Fruit fly (Drosophila melanogaster) whole organism, wandering third instar larva: ENCODE data around the gene Gyc89Db.

Experiments
- Abd-B ChIP-seq: fragments of >200 bp; optimal IDR thresholded peaks from 2 replicates; lab custom pipeline; 2017; ENCODE audit warnings: missing biosample characterization, missing genetic modification characterization
- CG32264 ChIP-seq: fragments of 200-800 bp; sonication (Bioruptor generic); optimal IDR thresholded peaks from 2 replicates; lab custom pipeline; 2016; ENCODE audit warnings: missing biosample characterization, missing genetic modification characterization
- CG9705 ChIP-seq: fragments of 200-800 bp; sonication (Bioruptor generic); optimal IDR thresholded peaks from 2 replicates; lab custom pipeline; 2018; ENCODE audit warnings: missing biosample characterization, mild to moderate bottlenecking, missing genetic modification characterization
- Dif ChIP-seq: fragments of 200-275, 200-300 bp; sonication (Bioruptor generic); optimal IDR thresholded peaks from 2 replicates; lab custom pipeline; 2018; ENCODE audit warnings: missing biosample characterization, missing genetic modification characterization; ENCODE audit not compliant: partially characterized antibody
- GATAd ChIP-seq: sonication (Bioruptor generic); optimal IDR thresholded peaks from 2 replicates; lab custom pipeline; 2016; ENCODE audit warnings: missing biosample characterization, missing genetic modification characterization
- Hnf4 ChIP-seq: fragments of 200-800 bp; sonication (Bioruptor generic); optimal IDR thresholded peaks from 2 replicates; lab custom pipeline; 2016; ENCODE audit warnings: missing biosample characterization, mild to moderate bottlenecking, missing genetic modification characterization
- Hr78 ChIP-seq: fragments of >200 bp; optimal IDR thresholded peaks from 2 replicates; lab custom pipeline; 2017; ENCODE audit warnings: missing biosample characterization, missing genetic modification characterization
- Hr83 ChIP-seq: fragments of 200-300 bp; sonication (Bioruptor generic); optimal IDR thresholded peaks from 2 replicates; lab custom pipeline; 2016; ENCODE audit warnings: missing biosample characterization, mild to moderate bottlenecking, missing genetic modification characterization, moderate library complexity; ENCODE audit not compliant: poor library complexity, severe bottlenecking
- Jra ChIP-seq: sonication (Bioruptor generic); optimal IDR thresholded peaks from 2 replicates; lab custom pipeline; 2016; ENCODE audit warnings: missing biosample characterization, missing genetic modification characterization
- Mio ChIP-seq: sonication (Bioruptor generic); optimal IDR thresholded peaks from 2 replicates; lab custom pipeline; 2016; ENCODE audit warnings: missing biosample characterization, missing genetic modification characterization
- Myc ChIP-seq: fragments of >200 bp; optimal IDR thresholded peaks from 2 replicates; lab custom pipeline; 2017
- N ChIP-seq: fragments of >200 bp; optimal IDR thresholded peaks from 2 replicates; lab custom pipeline; 2018; ENCODE audit warnings: missing biosample characterization, missing external identifiers, missing genetic modification characterization
- OdsH ChIP-seq: fragments of 200-800 bp; sonication (Bioruptor generic); optimal IDR thresholded peaks from 2 replicates; lab custom pipeline; 2016; ENCODE audit warnings: missing biosample characterization, mild to moderate bottlenecking, missing genetic modification characterization
- Rel ChIP-seq, 2 experiments: fragments of 200-800 bp; sonication (Bioruptor generic) in 1 of 2; optimal IDR thresholded peaks; 2 replicates in 1 of 2; 3 replicates in 1 of 2; lab custom pipeline; 2016 to 2019; ENCODE audit warnings: mild to moderate bottlenecking in 2 of 2, missing biosample characterization in 2 of 2, missing genetic modification characterization in 2 of 2, moderate library complexity in 1 of 2
- Sp1 ChIP-seq: fragments of 200-800 bp; sonication (Bioruptor generic); optimal IDR thresholded peaks from 3 replicates; lab custom pipeline; 2019; ENCODE audit warnings: missing biosample characterization, mild to moderate bottlenecking, missing genetic modification characterization, moderate library complexity
- Vsx2 ChIP-seq: fragments of 200-300, 225-300 bp; sonication (Bioruptor generic); optimal IDR thresholded peaks from 2 replicates; lab custom pipeline; 2018; ENCODE audit warnings: missing biosample characterization, missing genetic modification characterization; ENCODE audit not compliant: partially characterized antibody
- br ChIP-seq: fragments of 200-800 bp; sonication (Bioruptor generic); optimal IDR thresholded peaks from 2 replicates; lab custom pipeline; 2016; ENCODE audit warnings: missing biosample characterization, missing genetic modification characterization
- brk ChIP-seq: fragments of 200-800 bp; sonication (Bioruptor generic); optimal IDR thresholded peaks from 2 replicates; lab custom pipeline; 2016; ENCODE audit warnings: missing biosample characterization, mild to moderate bottlenecking, missing genetic modification characterization
- dl ChIP-seq, 2 experiments: fragments of 175-275, 200-275 bp in 1 of 2; fragments of 200-275 bp in 1 of 2; sonication (Bioruptor generic); optimal IDR thresholded peaks; lab custom pipeline; 2018; ENCODE audit warnings: mild to moderate bottlenecking in 2 of 2, missing biosample characterization in 2 of 2, missing genetic modification characterization in 2 of 2, moderate library complexity in 2 of 2; ENCODE audit not compliant: partially characterized antibody in 2 of 2, insufficient read depth in 1 of 2
- dsf ChIP-seq: sonication (Bioruptor generic); optimal IDR thresholded peaks from 2 replicates; lab custom pipeline; 2016; ENCODE audit warnings: missing biosample characterization, missing genetic modification characterization, borderline replicate concordance
- ey ChIP-seq: fragments of 200-800 bp; sonication (Bioruptor generic); optimal IDR thresholded peaks from 2 replicates; lab custom pipeline; 2016; ENCODE audit warnings: missing biosample characterization, missing genetic modification characterization
- foxo ChIP-seq, 2 experiments: fragments of 200-800 bp; sonication (Bioruptor generic); optimal IDR thresholded peaks; 2 replicates in 1 of 2; 3 replicates in 1 of 2; lab custom pipeline; 2016 to 2017; ENCODE audit warnings: missing biosample characterization in 2 of 2, missing genetic modification characterization in 2 of 2
- fru ChIP-seq: fragments of 200-800 bp; sonication (Bioruptor generic); optimal IDR thresholded peaks from 3 replicates; lab custom pipeline; 2016; ENCODE audit warnings: missing biosample characterization, mild to moderate bottlenecking, missing genetic modification characterization
- h ChIP-seq: fragments of 200-800 bp; sonication (Bioruptor generic); optimal IDR thresholded peaks from 3 replicates; lab custom pipeline; 2016; ENCODE audit warnings: missing biosample characterization, mild to moderate bottlenecking, missing genetic modification characterization
- jim ChIP-seq: fragments of 175-275, 200-325 bp; sonication (Bioruptor generic); optimal IDR thresholded peaks from 2 replicates; lab custom pipeline; 2016; ENCODE audit warnings: missing biosample characterization, mild to moderate bottlenecking, missing genetic modification characterization
- lola ChIP-seq: fragments of >200 bp; optimal IDR thresholded peaks from 2 replicates; lab custom pipeline; 2017; ENCODE audit warnings: missing biosample characterization, missing genetic modification characterization
- pan ChIP-seq: fragments of >200 bp; optimal IDR thresholded peaks from 2 replicates; lab custom pipeline; 2017
- psq ChIP-seq: fragments of 200-800 bp; sonication (Bioruptor generic); optimal IDR thresholded peaks from 3 replicates; lab custom pipeline; 2017; ENCODE audit warnings: missing biosample characterization, mild to moderate bottlenecking, missing genetic modification characterization, moderate library complexity
- sage ChIP-seq: fragments of 200-800 bp; sonication (Bioruptor generic); optimal IDR thresholded peaks from 2 replicates; lab custom pipeline; 2016; ENCODE audit warnings: missing biosample characterization, mild to moderate bottlenecking, missing genetic modification characterization
- sv ChIP-seq: fragments of 200-800 bp; sonication (Bioruptor generic); optimal IDR thresholded peaks from 3 replicates; lab custom pipeline; 2016; ENCODE audit warnings: missing biosample characterization, missing genetic modification characterization
- tai ChIP-seq: sonication (Bioruptor generic); optimal IDR thresholded peaks from 2 replicates; lab custom pipeline; 2016; ENCODE audit warnings: missing biosample characterization, missing genetic modification characterization
- usp ChIP-seq: fragments of >200 bp; optimal IDR thresholded peaks from 2 replicates; lab custom pipeline; 2017; ENCODE audit warnings: missing biosample characterization, missing genetic modification characterization
- woc ChIP-seq: sonication (Bioruptor generic); optimal IDR thresholded peaks from 2 replicates; lab custom pipeline; 2016; ENCODE audit warnings: missing biosample characterization, mild to moderate bottlenecking, missing genetic modification characterization

The Gyc89Db gene

dm6 chr3R:16452954-16453587 is 23.8 kb upstream of the Gyc89Db start:
- TF ChIP-seq psq (GFP tag; lab: Kevin White, UChicago) (peak; percentile 15), Jra (GFP tag; lab: Kevin White, UChicago) (peak; percentile 90), N (GFP tag; lab: Kevin White, UChicago) (peak; percentile 36), br (GFP tag; lab: Kevin White, UChicago) (no peak), Rel (GFP tag; optimal IDR thresholded peaks at IDR 0.05; lab: Kevin White, UChicago) (no peak), Rel (tag; optimal IDR thresholded peaks at IDR 0.05; lab: Kevin White, UChicago) (peak; percentile 52), tai (no peak), dl (GFP tag; optimal IDR thresholded peaks at IDR 0.05; lab: Kevin White, UChicago; ENCODE audit: insufficient read depth in 1 of 2, partially characterized antibody in 2 of 2) (peak; percentile 13 to 50), jim (GFP tag; lab: Kevin White, UChicago) (no peak), Dif (GFP tag; lab: Kevin White, UChicago) (peak; percentile 67)

dm6 chr3R:16453597-16453996 is 23.3 kb upstream of the Gyc89Db start, which contains the start of gene Pak3:
TSS of gene Pak3 (minus strand) at chr3R:16453821.
- TF ChIP-seq foxo (GFP tag; optimal IDR thresholded peaks at IDR 0.05; lab: Kevin White, UChicago): no peak
- no peak for TF ChIP-seq Rel (GFP tag; optimal IDR thresholded peaks at IDR 0.05; lab: Kevin White, UChicago)
- TF ChIP-seq Rel (tag; optimal IDR thresholded peaks at IDR 0.05; lab: Kevin White, UChicago): peak; percentile 8
- TF ChIP-seq tai: no peak
- no peak for TF ChIP-seq Mio (GFP tag; lab: Kevin White, UChicago)
- peak; percentile 48 for TF ChIP-seq Vsx2 (GFP tag; lab: Kevin White, UChicago)
- TF ChIP-seq OdsH (GFP tag; lab: Kevin White, UChicago): no peak
- TF ChIP-seq Myc (lab: Kevin White, UChicago): no peak
- no peak for TF ChIP-seq br (GFP tag; lab: Kevin White, UChicago)
- no peak for TF ChIP-seq Abd-B (GFP tag; lab: Kevin White, UChicago)
- TF ChIP-seq fru (GFP tag; lab: Kevin White, UChicago): no peak
- no peak for TF ChIP-seq CG9705 (GFP tag; lab: Kevin White, UChicago)
- peak; percentile 58 for TF ChIP-seq Hr83 (GFP tag; lab: Kevin White, UChicago)
- no peak for TF ChIP-seq dl (GFP tag; optimal IDR thresholded peaks at IDR 0.05; lab: Kevin White, UChicago; ENCODE audit: insufficient read depth in 1 of 2, partially characterized antibody in 2 of 2)
- no peak for TF ChIP-seq brk (GFP tag; lab: Kevin White, UChicago)

DNA sequence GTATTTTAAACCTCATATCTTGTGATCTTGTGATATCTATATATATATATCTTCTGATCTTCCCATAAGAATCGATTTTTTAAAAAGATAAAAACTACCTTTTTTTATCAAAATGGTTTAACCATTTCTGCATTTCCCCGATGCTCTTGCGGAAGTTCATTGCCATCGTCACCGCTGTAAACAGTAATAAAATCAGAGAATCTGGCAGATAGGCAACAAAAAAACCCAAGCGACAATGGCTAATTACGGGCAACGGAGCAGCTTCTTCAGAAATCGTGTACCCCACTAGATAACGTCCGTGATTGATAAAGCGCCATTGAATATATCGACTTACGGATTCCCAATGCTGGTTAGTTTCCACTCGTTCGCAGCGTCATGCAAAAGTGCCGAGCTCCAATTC is 22.7 kb upstream of the Gyc89Db start, which contains the start of gene CG10405:
Gene CG10405, plus strand, starts transcription at position 301 of the 400 bp plus-strand sequence.
- no peak for TF ChIP-seq N (GFP tag; lab: Kevin White, UChicago)
- TF ChIP-seq sage (GFP tag; lab: Kevin White, UChicago): no peak
- no peak for TF ChIP-seq usp (GFP tag; lab: Kevin White, UChicago)
- TF ChIP-seq dsf (GFP tag; lab: Kevin White, UChicago): no peak
- no peak for TF ChIP-seq CG32264 (GFP tag; lab: Kevin White, UChicago)
- no peak for TF ChIP-seq GATAd
- TF ChIP-seq tai: no peak
- no peak for TF ChIP-seq pan
- TF ChIP-seq ey (GFP tag; lab: Kevin White, UChicago): no peak
- no peak for TF ChIP-seq psq (GFP tag; lab: Kevin White, UChicago)
- no peak for TF ChIP-seq sv (GFP tag; lab: Kevin White, UChicago)
- TF ChIP-seq Sp1 (GFP tag; lab: Kevin White, UChicago): no peak
- no peak for TF ChIP-seq woc (GFP tag; lab: Kevin White, UChicago)
- TF ChIP-seq Hr83 (GFP tag; lab: Kevin White, UChicago): no peak
- no peak for TF ChIP-seq h (GFP tag; lab: Kevin White, UChicago)
- TF ChIP-seq lola (GFP tag; lab: Kevin White, UChicago): no peak
- no peak for TF ChIP-seq Dif (GFP tag; lab: Kevin White, UChicago)
- no peak for TF ChIP-seq foxo (GFP tag; optimal IDR thresholded peaks at IDR 0.05; lab: Kevin White, UChicago)
- no peak for TF ChIP-seq Hr78 (GFP tag; lab: Kevin White, UChicago)
- TF ChIP-seq Hnf4: no peak
- TF ChIP-seq, all 38 proteins: peak for 0
